Fruit fly (Drosophila melanogaster) ovary, adult (tissue): ENCODE results near the gene Acyp.

ENCODE experiments used
- CG17801 ChIP-seq: fragments of 200-800 bp; optimal IDR thresholded peaks from 2 replicates; lab custom pipeline; 2019; ENCODE audit warnings: missing biosample characterization, mild to moderate bottlenecking, missing genetic modification characterization, moderate library complexity; ENCODE audit not compliant: partially characterized antibody

Gene Acyp

DNA sequence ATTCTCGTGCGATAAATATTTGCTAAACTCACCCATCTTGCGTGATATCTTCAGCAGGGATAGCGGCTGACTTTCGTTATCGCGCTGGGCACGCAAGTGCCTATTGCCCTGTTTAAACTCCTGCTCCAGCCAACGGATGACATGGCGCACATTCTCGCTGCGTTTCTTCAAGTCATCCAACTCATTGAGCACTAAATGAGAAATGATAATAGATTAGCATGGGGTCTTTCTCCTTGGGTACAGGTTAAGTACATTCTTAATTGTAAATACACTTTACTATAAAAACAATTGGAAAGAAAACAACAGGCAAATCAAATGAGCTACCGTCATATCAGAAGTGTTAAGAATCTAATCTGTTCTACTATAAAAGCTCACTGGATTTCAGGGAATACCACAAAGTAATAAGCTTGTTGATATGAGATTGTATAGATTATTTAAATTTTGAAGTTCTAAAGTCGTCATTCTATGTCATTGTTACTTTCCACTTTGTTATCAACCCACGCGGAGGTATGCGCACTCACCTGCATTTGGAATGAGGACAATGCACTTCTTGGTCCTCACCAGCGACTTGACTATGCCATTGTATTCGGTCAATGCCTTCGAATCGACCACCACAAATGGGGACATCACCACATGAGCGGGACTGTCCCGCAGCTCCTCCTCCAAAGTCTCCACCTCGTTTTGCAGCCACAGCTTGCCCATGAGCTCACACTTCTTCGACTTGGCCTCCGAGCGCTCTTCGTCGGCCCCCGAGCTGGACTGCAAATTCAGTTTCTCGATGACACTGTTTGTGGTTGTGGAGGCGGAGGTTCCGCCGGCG, 11.6 kb upstream of the Acyp start:
- no peak for TF ChIP-seq CG17801 (GFP tag; lab: Kevin White, UChicago)

- no peak for TF ChIP-seq CG17801 (GFP tag; lab: Kevin White, UChicago)
These were observed 8.0 kb upstream of the Acyp start for dm6 chr2L:13903796-13904330.

DNA sequence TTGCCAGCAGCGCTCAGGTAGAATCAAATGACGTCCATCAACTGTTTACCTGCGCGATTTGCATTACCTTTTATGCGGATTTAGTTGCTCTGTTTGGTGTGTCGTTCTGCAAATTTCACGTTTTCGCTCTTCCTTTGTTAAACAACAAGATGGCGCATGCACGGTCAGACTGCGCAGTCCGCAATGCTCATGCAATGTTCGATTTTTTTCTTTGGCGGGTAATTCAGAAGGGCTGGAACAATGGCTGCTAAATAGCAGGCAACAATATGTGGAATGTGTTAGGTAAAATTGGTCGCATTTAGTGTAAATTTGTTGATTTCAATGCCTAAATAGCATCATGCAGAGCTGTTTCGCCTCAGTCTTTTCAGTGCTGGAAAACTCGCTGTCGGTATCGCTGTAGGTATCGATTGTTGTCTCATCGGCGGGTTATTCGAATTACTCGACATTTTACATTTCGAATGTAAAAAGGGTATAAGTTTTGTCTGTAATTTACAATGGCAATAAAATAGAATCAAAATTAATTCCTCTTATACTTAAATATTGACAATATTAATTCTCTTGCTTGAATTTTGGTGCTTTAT, 7.5 kb upstream of the Acyp start, which contains the start of gene Smg5:
TSS of gene Smg5 (minus strand) at position 331 of the 581 bp plus-strand sequence.
- TF ChIP-seq CG17801 (GFP tag; lab: Kevin White, UChicago) = peak; percentile 89

DNA sequence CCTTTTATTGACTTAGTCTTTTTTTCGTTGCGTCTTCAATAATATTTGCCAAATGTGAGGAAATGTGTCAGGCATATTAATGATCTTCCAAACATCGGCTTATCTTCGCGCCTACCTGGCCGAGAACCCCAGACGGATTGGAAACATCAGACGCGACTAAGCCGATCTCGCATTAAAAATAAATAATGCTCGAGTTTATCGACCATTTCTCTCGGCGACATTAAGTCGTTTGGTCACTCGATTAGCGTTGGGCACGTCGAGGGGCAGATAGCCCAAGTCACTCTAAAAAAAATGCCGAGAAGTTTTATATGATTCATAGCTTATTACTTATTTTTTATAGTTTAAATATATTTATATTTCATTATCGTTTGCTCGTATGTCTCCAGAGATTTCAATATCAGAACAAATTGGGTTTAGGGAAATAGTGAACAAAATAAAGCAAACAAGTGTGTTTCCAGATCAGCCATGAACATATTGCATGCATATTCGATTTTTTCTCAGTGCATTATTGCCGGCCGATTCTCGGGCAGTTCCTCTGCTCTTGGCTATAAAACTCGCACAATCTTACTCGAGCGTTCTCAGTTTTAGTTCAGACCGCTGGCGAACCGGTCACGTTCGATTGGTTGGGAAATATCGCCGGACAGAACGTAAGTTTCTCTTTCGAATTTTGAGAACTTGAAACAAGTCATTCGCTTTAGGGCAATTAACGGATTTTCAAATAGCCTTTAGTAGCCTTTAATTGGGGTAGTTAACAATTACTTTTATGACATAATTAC, 6.6 kb upstream of the Acyp start, which contains the start of gene Ance:
TSS of gene Ance (plus strand) at position 574 of the 776 bp plus-strand sequence.
- TF ChIP-seq CG17801 (GFP tag; lab: Kevin White, UChicago) = no peak

DNA sequence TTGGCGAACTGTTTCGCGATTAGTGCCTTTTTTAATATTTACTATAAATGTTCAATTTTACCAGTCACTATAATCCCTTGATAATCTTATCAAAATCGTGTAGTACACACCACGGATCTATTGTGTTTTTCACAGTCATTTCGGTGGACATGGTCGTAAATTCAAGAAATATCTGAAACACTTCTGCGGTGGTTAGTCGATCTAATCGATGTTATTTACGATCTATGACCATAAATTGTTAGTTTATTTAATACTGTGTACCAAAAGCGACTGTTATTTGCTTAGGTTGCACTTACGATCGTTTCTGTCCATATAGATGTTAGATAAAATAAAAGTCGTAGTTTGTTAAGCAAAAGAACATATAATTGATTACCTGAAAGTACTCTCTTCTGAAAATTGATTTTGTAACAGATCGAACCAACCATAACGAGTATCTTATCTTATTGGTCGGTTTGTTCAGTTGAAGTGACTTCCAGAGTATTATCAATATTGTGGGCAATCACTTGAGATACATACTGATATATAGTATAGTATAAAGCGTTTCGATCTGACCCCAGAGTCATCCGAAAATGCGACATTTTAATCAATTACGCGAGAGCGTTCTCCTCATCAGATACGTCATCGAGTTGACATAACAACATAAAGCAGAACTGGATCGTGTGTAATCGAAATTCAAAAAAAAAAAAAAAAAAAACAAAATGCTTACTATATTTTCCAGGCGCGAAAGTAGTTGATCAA, 5.9 kb upstream of the Acyp start:
- TF ChIP-seq CG17801 (GFP tag; lab: Kevin White, UChicago) = no peak

DNA sequence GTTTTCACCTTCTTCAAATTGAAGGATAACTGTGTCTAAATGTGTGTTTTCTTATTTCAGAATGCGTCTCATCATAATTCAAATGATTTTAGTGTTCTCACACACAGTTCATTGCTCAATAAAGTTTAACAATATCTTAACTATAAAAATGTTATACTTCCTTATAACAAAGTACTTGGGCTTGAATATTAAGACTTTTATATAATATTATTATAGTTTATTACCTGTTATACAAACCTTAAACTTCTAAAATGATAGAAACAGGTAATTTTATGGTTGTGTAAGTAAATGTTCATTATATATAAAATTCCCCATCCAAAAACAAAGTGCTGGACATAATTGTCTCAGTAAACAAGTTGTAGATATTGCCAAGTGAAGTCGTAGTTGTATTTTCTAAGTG, 2.9 kb upstream of the Acyp start, which contains the start of gene Ance-2:
TSS of gene Ance-2 (plus strand) at position 301 of the 400 bp plus-strand sequence.
- TF ChIP-seq CG17801 (GFP tag; lab: Kevin White, UChicago) = no peak

dm6 chr2L:13914425-13914824, 2.5 kb downstream of the Acyp start, which contains the start of gene Ance-3:
TSS of gene Ance-3 (plus strand) at chr2L:13914725.
- TF ChIP-seq CG17801 (GFP tag; lab: Kevin White, UChicago) = no peak

dm6 chr2L:13923453-13923852, 11.6 kb downstream of the Acyp start, which contains the start of gene Vajk1:
TSS of gene Vajk1 (minus strand) at chr2L:13923553.
- TF ChIP-seq CG17801 (GFP tag; lab: Kevin White, UChicago) = no peak

- TF ChIP-seq CG17801 (GFP tag; lab: Kevin White, UChicago) = no peak
These were observed 12.1 kb downstream of the Acyp start for dm6 chr2L:13923984-13924383.

DNA sequence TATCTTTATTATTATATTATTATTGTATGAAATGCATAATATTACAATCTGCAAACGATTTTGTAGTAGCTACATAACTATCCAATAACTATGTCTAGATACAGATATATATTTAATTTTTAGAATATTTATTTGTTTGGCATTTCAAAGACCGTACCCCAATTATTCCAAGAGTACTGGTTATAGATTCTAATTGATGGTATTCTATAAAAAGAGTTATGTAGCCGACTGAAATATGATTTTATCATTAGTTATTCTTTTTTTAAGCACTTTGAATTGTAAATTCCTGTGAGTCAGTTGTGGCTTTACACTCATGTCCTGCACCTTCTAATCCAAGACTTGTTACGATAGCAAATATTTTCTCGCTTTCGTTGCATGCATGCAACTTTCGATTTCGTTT, 13.8 kb downstream of the Acyp start:
- no peak for TF ChIP-seq CG17801 (GFP tag; lab: Kevin White, UChicago)

DNA sequence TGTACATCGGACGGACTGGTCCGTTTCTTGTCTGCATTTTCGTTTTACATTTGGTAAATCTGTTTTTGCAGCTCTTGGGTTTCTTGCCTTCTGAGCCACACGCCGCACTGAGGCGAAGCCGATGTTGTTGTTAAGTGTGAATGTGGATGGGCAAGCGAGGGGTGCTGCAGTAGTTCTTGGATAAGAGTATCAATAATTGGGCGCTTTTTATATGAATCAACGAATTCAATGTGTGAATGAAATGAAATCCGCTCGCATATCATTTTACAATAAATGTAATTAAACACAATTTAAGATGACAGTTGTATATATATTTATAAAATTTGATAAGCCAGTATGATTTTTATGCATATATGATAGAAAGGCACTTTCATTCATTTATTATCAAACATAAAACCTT, 16.6 kb downstream of the Acyp start:
- no peak for TF ChIP-seq CG17801 (GFP tag; lab: Kevin White, UChicago)

dm6 chr2L:13931318-13931717, 19.4 kb downstream of the Acyp start, which contains the start of gene CG42711:
TSS of gene CG42711 (minus strand) at chr2L:13931362.
- no peak for TF ChIP-seq CG17801 (GFP tag; lab: Kevin White, UChicago)

dm6 chr2L:13934542-13935065, 22.7 kb downstream of the Acyp start, which contains the start of gene Vajk2:
TSS of gene Vajk2 (minus strand) at chr2L:13934692.
- no peak for TF ChIP-seq CG17801 (GFP tag; lab: Kevin White, UChicago)

DNA sequence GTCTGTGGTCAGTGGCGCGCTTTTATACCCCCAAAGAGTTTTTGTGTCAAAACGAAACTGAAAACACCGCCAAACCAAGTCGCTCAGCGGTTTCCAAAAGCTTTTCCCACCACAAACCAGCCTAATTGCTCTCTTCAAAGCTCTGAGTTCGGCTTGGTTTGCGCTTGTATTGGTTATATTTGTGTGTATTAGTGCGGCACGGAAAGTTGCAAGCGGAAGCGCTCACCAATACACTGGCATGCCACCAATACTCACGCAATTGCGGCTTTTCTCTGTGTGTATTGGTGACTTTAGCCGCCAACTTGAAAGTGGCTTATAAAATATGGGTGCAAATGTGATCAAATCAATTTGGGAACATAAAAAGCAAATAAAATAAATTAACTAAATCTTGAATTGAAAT, 35.6 kb downstream of the Acyp start, which contains the start of gene Vajk3:
TSS of gene Vajk3 (minus strand) at position 1 of the 400 bp plus-strand sequence.
- TF ChIP-seq CG17801 (GFP tag; lab: Kevin White, UChicago) = no peak
